Fruit fly (Drosophila melanogaster) whole organism, embryonic: ENCODE measurements around the gene SecCl.

Experiments
- Abd-B ChIP-seq: fragments of 200-800 bp; sonication (Bioruptor generic); optimal IDR thresholded peaks from 2 replicates; lab custom pipeline; 2018; ENCODE audit warnings: missing biosample characterization, mild to moderate bottlenecking, missing genetic modification characterization, moderate library complexity
- BEAF-32 ChIP-seq: fragments of 200-800 bp; sonication (Bioruptor generic); optimal IDR thresholded peaks from 3 replicates; lab custom pipeline; 2017; ENCODE audit warnings: missing biosample characterization, missing genetic modification characterization, mild to moderate bottlenecking, moderate library complexity, missing genetic modification reagents
- CG1024 ChIP-seq: fragments of 200-800 bp; sonication (Bioruptor generic); IDR thresholded peaks from 2 replicates; pipeline ENCODE4 v1.3.6; 2022; ENCODE audit warnings: missing biosample characterization, missing genetic modification characterization
- CG10267 ChIP-seq: fragments of 200-800 bp; sonication (Bioruptor generic); optimal IDR thresholded peaks from 2 replicates; lab custom pipeline; 2018; ENCODE audit warnings: missing biosample characterization, mild to moderate bottlenecking, missing genetic modification characterization, moderate library complexity
- CG10565 ChIP-seq: fragments of 200-800 bp; sonication (Bioruptor generic); optimal IDR thresholded peaks from 3 replicates; lab custom pipeline; 2016; ENCODE audit warnings: missing biosample characterization, mild to moderate bottlenecking, missing genetic modification characterization
- CG11504 ChIP-seq: fragments of 200-800 bp; sonication (Bioruptor generic); optimal IDR thresholded peaks from 3 replicates; lab custom pipeline; 2019; ENCODE audit warnings: missing biosample characterization, mild to moderate bottlenecking, missing genetic modification characterization, moderate library complexity
- CG11695 ChIP-seq: fragments of 200-800 bp; sonication (Bioruptor generic); IDR thresholded peaks from 3 replicates; pipeline ENCODE4 v1.3.6; 2022; ENCODE audit warnings: missing biosample characterization, missing genetic modification characterization
- CG14860 ChIP-seq: fragments of 200-800 bp; sonication (Bioruptor generic); IDR thresholded peaks from 3 replicates; pipeline ENCODE4 v1.3.6; 2022; ENCODE audit warnings: missing biosample characterization, missing genetic modification characterization; ENCODE audit not compliant: partially characterized antibody
- CG17359 ChIP-seq: fragments of 200-800 bp; sonication (Bioruptor generic); optimal IDR thresholded peaks from 3 replicates; lab custom pipeline; 2018; ENCODE audit warnings: missing biosample characterization, mild to moderate bottlenecking, missing genetic modification characterization, moderate library complexity
- CG2712 ChIP-seq: fragments of 200-800 bp; optimal IDR thresholded peaks from 3 replicates; lab custom pipeline; 2019; ENCODE audit warnings: missing biosample characterization, mild to moderate bottlenecking, missing genetic modification characterization, moderate library complexity
- CG2875 ChIP-seq: fragments of 200-800 bp; sonication (Bioruptor generic); optimal IDR thresholded peaks from 2 replicates; lab custom pipeline; 2017; ENCODE audit warnings: missing biosample characterization, mild to moderate bottlenecking, missing genetic modification characterization, missing genetic modification reagents
- CG32772 ChIP-seq: fragments of 200-800 bp; sonication (Bioruptor generic); IDR thresholded peaks from 2 replicates; pipeline ENCODE4 v1.3.6; 2022; ENCODE audit warnings: missing biosample characterization, missing genetic modification characterization
- CG33213 ChIP-seq: fragments of 200-800 bp; sonication (Bioruptor generic); optimal IDR thresholded peaks from 3 replicates; lab custom pipeline; 2016; ENCODE audit warnings: missing biosample characterization, missing genetic modification characterization
- CG3995 ChIP-seq: fragments of 200-800 bp; sonication (Bioruptor generic); optimal IDR thresholded peaks from 3 replicates; lab custom pipeline; 2016; ENCODE audit warnings: missing biosample characterization, missing genetic modification characterization
- CG6765 ChIP-seq: fragments of 200-800 bp; sonication (Bioruptor generic); optimal IDR thresholded peaks from 3 replicates; lab custom pipeline; 2017; ENCODE audit warnings: missing biosample characterization, mild to moderate bottlenecking, missing genetic modification characterization
- CG7372 ChIP-seq: fragments of 200-800 bp; sonication (Bioruptor generic); IDR thresholded peaks from 2 replicates; pipeline ENCODE4 v1.3.6; 2022; ENCODE audit warnings: missing biosample characterization, missing genetic modification characterization
- CG8944 ChIP-seq: fragments of 200-800 bp; sonication (Bioruptor generic); optimal IDR thresholded peaks from 3 replicates; lab custom pipeline; 2016; ENCODE audit warnings: missing biosample characterization, missing genetic modification characterization
- CG9876 ChIP-seq: fragments of 200-800 bp; sonication (Bioruptor generic); optimal IDR thresholded peaks from 2 replicates; lab custom pipeline; 2016; ENCODE audit warnings: missing biosample characterization, missing genetic modification characterization
- CkIIα-i1 ChIP-seq: fragments of 200-800 bp; sonication (Bioruptor generic); IDR thresholded peaks from 2 replicates; pipeline ENCODE4 v1.3.6; 2022; ENCODE audit warnings: missing biosample characterization, missing genetic modification characterization
- D ChIP-seq, 2 experiments: fragments of 200-800 bp in 1 of 2; fragments of >200 bp in 1 of 2; sonication (Bioruptor generic) in 1 of 2; optimal IDR thresholded peaks; 2 replicates in 1 of 2; 3 replicates in 1 of 2; lab custom pipeline; 2017; ENCODE audit warnings: mild to moderate bottlenecking in 1 of 2, missing biosample characterization in 1 of 2, missing genetic modification characterization in 1 of 2, missing genetic modification reagents in 1 of 2
- Deaf1 ChIP-seq: fragments of 200-800 bp; optimal IDR thresholded peaks from 3 replicates; lab custom pipeline; 2019; ENCODE audit warnings: missing biosample characterization, mild to moderate bottlenecking, missing genetic modification characterization, moderate library complexity
- Dll ChIP-seq: fragments of 200-800 bp; sonication (Bioruptor generic); IDR thresholded peaks from 4 replicates; pipeline ENCODE4 v1.3.6; 2022; ENCODE audit warnings: missing biosample characterization, missing genetic modification characterization; ENCODE audit not compliant: partially characterized antibody
- E2f1 ChIP-seq: fragments of 200-800 bp; sonication (Bioruptor generic); IDR thresholded peaks from 2 replicates; pipeline ENCODE4 v1.3.6; 2022; ENCODE audit warnings: missing biosample characterization, missing genetic modification characterization
- Fer1 ChIP-seq: fragments of 200-800 bp; sonication (Bioruptor generic); optimal IDR thresholded peaks from 2 replicates; lab custom pipeline; 2017; ENCODE audit warnings: missing biosample characterization, mild to moderate bottlenecking, missing genetic modification characterization
- H15 ChIP-seq: fragments of 200-800 bp; sonication (Bioruptor generic); IDR thresholded peaks from 3 replicates; pipeline ENCODE4 v1.3.6; 2022; ENCODE audit warnings: missing biosample characterization, missing genetic modification characterization
- Hr39 ChIP-seq: fragments of >200 bp; optimal IDR thresholded peaks from 2 replicates; lab custom pipeline; 2017
- Kr ChIP-seq: fragments of 200-800 bp; sonication (Bioruptor generic); optimal IDR thresholded peaks from 2 replicates; lab custom pipeline; 2017; ENCODE audit warnings: missing biosample characterization, mild to moderate bottlenecking, missing genetic modification characterization
- Vsx1 ChIP-seq: fragments of 200-800 bp; sonication (Bioruptor generic); optimal IDR thresholded peaks from 2 replicates; lab custom pipeline; 2017; ENCODE audit warnings: missing biosample characterization, mild to moderate bottlenecking, missing genetic modification characterization, missing genetic modification reagents
- ap ChIP-seq: fragments of 200-800 bp; sonication (Bioruptor generic); IDR thresholded peaks from 2 replicates; pipeline ENCODE4 v1.3.6; 2022; ENCODE audit warnings: missing biosample characterization, missing genetic modification characterization
- bcd ChIP-seq: fragments of 200-800 bp; sonication (Bioruptor generic); optimal IDR thresholded peaks from 2 replicates; lab custom pipeline; 2017; ENCODE audit warnings: missing biosample characterization, mild to moderate bottlenecking, missing genetic modification characterization
- caup ChIP-seq: fragments of 200-800 bp; sonication (Bioruptor generic); optimal IDR thresholded peaks from 3 replicates; lab custom pipeline; 2017; ENCODE audit warnings: missing biosample characterization, mild to moderate bottlenecking, missing genetic modification characterization, moderate library complexity; ENCODE audit not compliant: severe bottlenecking
- danr ChIP-seq: fragments of 200-800 bp; sonication (Bioruptor generic); IDR thresholded peaks from 2 replicates; pipeline ENCODE4 v1.3.6; 2022; ENCODE audit warnings: missing biosample characterization, missing genetic modification characterization
- en ChIP-seq: fragments of 200-800 bp; sonication (Bioruptor generic); optimal IDR thresholded peaks from 2 replicates; lab custom pipeline; 2016; ENCODE audit warnings: missing biosample characterization, missing genetic modification characterization
- fu2 ChIP-seq: fragments of 200-800 bp; sonication (Bioruptor generic); optimal IDR thresholded peaks from 2 replicates; lab custom pipeline; 2016; ENCODE audit warnings: missing biosample characterization, missing genetic modification characterization
- hbn ChIP-seq: fragments of 200-800 bp; sonication (Bioruptor generic); IDR thresholded peaks from 2 replicates; pipeline ENCODE4 v1.3.6; 2022; ENCODE audit warnings: missing biosample characterization, missing genetic modification characterization; ENCODE audit not compliant: partially characterized antibody
- insv ChIP-seq, 2 experiments: fragments of 200-800 bp; sonication (Bioruptor generic); optimal IDR thresholded peaks; 3 replicates each; lab custom pipeline; 2016 to 2018; ENCODE audit warnings: missing biosample characterization in 2 of 2, missing genetic modification characterization in 2 of 2
- kay ChIP-seq: fragments of 200-800 bp; sonication (Bioruptor generic); optimal IDR thresholded peaks from 2 replicates; lab custom pipeline; 2016; ENCODE audit warnings: missing biosample characterization, missing genetic modification characterization
- lbe ChIP-seq: fragments of 200-800 bp; sonication (Bioruptor generic); optimal IDR thresholded peaks from 2 replicates; lab custom pipeline; 2016; ENCODE audit warnings: missing biosample characterization, mild to moderate bottlenecking, missing genetic modification characterization
- lmd ChIP-seq: fragments of 200-800 bp; sonication (Bioruptor generic); IDR thresholded peaks from 2 replicates; pipeline ENCODE4 v1.3.6; 2022; ENCODE audit warnings: missing biosample characterization, missing genetic modification characterization
- lola ChIP-seq, 3 experiments: fragments of >200 bp in 2 of 3; fragments of 200-800 bp in 1 of 3; sonication (Bioruptor generic) in 1 of 3; optimal IDR thresholded peaks; 2 replicates each; lab custom pipeline; 2017 to 2019; ENCODE audit warnings: missing biosample characterization in 3 of 3, missing genetic modification characterization in 3 of 3, mild to moderate bottlenecking in 1 of 3, moderate library complexity in 1 of 3
- onecut ChIP-seq: fragments of 200-800 bp; sonication (Bioruptor generic); IDR thresholded peaks from 2 replicates; pipeline ENCODE4 v1.3.6; 2022; ENCODE audit warnings: missing biosample characterization, missing genetic modification characterization
- pan ChIP-seq, 4 experiments: fragments of >200 bp in 3 of 4; fragments of 200-800 bp in 1 of 4; sonication (Bioruptor generic) in 1 of 4; optimal IDR thresholded peaks in 3 of 4; IDR thresholded peaks in 1 of 4; 2 replicates each; pipeline versions ENCODE4 v1.3.6 to Lab custom; 2017 to 2022; ENCODE audit warnings: missing biosample characterization in 2 of 4, missing genetic modification characterization in 2 of 4, mixed read lengths in 1 of 4
- peb ChIP-seq: fragments of 200-800 bp; sonication (Bioruptor generic); IDR thresholded peaks from 2 replicates; pipeline ENCODE4 v1.3.6; 2022; ENCODE audit warnings: missing biosample characterization, missing genetic modification characterization
- pho ChIP-seq: fragments of 200-800 bp; sonication (Bioruptor generic); optimal IDR thresholded peaks from 2 replicates; lab custom pipeline; 2016; ENCODE audit warnings: missing biosample characterization, missing genetic modification characterization
- salm ChIP-seq: fragments of 200-800 bp; sonication (Bioruptor generic); optimal IDR thresholded peaks from 2 replicates; lab custom pipeline; 2018; ENCODE audit warnings: missing biosample characterization, mild to moderate bottlenecking, missing genetic modification characterization
- slou ChIP-seq: fragments of 200-800 bp; sonication (Bioruptor generic); optimal IDR thresholded peaks from 3 replicates; lab custom pipeline; 2016; ENCODE audit warnings: missing biosample characterization, missing genetic modification characterization
- sob ChIP-seq: fragments of 200-800 bp; sonication (Bioruptor generic); IDR thresholded peaks from 2 replicates; pipeline ENCODE4 v1.3.6; 2022; ENCODE audit warnings: missing biosample characterization, missing genetic modification characterization
- toy ChIP-seq: fragments of 200-800 bp; sonication (Bioruptor generic); IDR thresholded peaks from 2 replicates; pipeline ENCODE4 v1.3.6; 2022; ENCODE audit warnings: missing biosample characterization, missing genetic modification characterization
- trem ChIP-seq: fragments of 200-800 bp; optimal IDR thresholded peaks from 3 replicates; lab custom pipeline; 2019; ENCODE audit warnings: missing biosample characterization, mild to moderate bottlenecking, missing genetic modification characterization, moderate library complexity

Gene SecCl

dm6 chr3L:17506005-17506760 lies 36.3 kb downstream of the SecCl start (continued):
- TF ChIP-seq Fer1 (no peak), toy (GFP tag; lab: Robert Waterston, UW) (no peak), CkIIα-i1 (GFP tag; lab: Robert Waterston, UW) (no peak), Kr (no peak), ap (no peak), sob (GFP tag; lab: Robert Waterston, UW) (no peak), CG7372 (GFP tag; lab: Robert Waterston, UW) (no peak), pan (optimal IDR thresholded peaks at IDR 0.05; lab: Kevin White, UChicago) (no peak), pan (GFP tag; optimal IDR thresholded peaks at IDR 0.05 in 1 of 2, IDR thresholded peaks at IDR 0.05 in 1 of 2) (no peak), CG32772 (no peak), en (GFP tag; lab: Kevin White, UChicago) (no peak), CG3995 (no peak), caup (GFP tag; lab: Kevin White, UChicago) (no peak), D (optimal IDR thresholded peaks at IDR 0.05; lab: Kevin White, UChicago) (no peak), D (GFP tag; optimal IDR thresholded peaks at IDR 0.05; lab: Kevin White, UChicago) (no peak), trem (tag; lab: Kevin White, UChicago) (no peak), Abd-B (GFP tag; lab: Kevin White, UChicago) (no peak), CG10267 (no peak), salm (tag; lab: Kevin White, UChicago) (no peak), hbn (GFP tag; lab: Robert Waterston, UW) (no peak), CG14860 (GFP tag; lab: Robert Waterston, UW) (no peak), CG17359 (peak; percentile 10), kay (GFP tag; lab: Kevin White, UChicago) (no peak), BEAF-32 (GFP tag; lab: Kevin White, UChicago) (no peak), CG9876 (GFP tag; lab: Kevin White, UChicago) (no peak), slou (GFP tag; lab: Kevin White, UChicago) (no peak), insv (GFP tag; optimal IDR thresholded peaks at IDR 0.05; lab: Kevin White, UChicago) (peak in 1 of 2 experiments; percentile 15), CG33213 (no peak), pho (GFP tag; lab: Kevin White, UChicago) (no peak), CG2875 (no peak), CG10565 (GFP tag; lab: Kevin White, UChicago) (no peak), peb (GFP tag; lab: Robert Waterston, UW) (no peak), lola (GFP tag; optimal IDR thresholded peaks at IDR 0.05; lab: Kevin White, UChicago) (no peak), onecut (GFP tag; lab: Robert Waterston, UW) (no peak), E2f1 (GFP tag; lab: Robert Waterston, UW) (no peak), Hr39 (lab: Kevin White, UChicago) (no peak), Vsx1 (GFP tag; lab: Kevin White, UChicago) (no peak), CG1024 (GFP tag; lab: Robert Waterston, UW) (no peak), CG11504 (no peak), lmd (GFP tag; lab: Robert Waterston, UW) (no peak), Deaf1 (tag; lab: Kevin White, UChicago) (no peak), H15 (GFP tag; lab: Robert Waterston, UW) (no peak), CG2712 (peak; percentile 17), danr (GFP tag; lab: Robert Waterston, UW) (no peak), CG8944 (GFP tag; lab: Kevin White, UChicago) (no peak), fu2 (no peak), CG11695 (no peak), Dll (GFP tag; lab: Robert Waterston, UW) (no peak), bcd (GFP tag; lab: Kevin White, UChicago) (no peak), CG6765 (GFP tag; lab: Kevin White, UChicago) (no peak), lbe (peak; percentile 21)
